Fruit fly (Drosophila melanogaster): ENCODE data around the gene Sec22.

DNA sequence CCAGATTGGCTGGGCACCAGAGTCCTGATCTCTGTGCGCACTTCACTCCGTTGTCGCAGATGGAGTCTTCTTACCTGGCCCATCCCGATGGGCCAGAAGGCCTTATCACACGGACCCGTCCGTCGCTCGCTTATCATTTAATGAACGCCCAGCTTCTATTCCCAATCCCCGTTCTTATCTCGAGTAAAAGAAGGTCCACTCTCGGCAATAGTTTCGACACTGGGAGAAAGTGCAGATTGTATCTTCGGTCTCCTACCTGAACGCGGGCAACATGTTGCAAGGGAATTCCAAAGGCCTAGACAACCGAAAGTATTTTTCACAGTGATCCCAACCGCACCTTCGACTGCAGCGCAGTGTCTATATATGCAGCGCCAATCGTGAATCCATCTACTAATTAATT is 39.8 kb upstream of the Sec22 start:
- TF ChIP-seq Snoo (tag; optimal IDR thresholded peaks at IDR 0.05) (no peak), CG13204 (GFP tag; optimal IDR thresholded peaks at IDR 0.05) (no peak), CG9948 (tag; optimal IDR thresholded peaks at IDR 0.05) (peak; percentile 25), EcR (GFP tag; optimal IDR thresholded peaks at IDR 0.05) (no peak), CG15710 (tag; optimal IDR thresholded peaks at IDR 0.05) (peak; percentile 6), CG17806 (tag; optimal IDR thresholded peaks at IDR 0.05) (peak; percentile 6), CG8159 (tag; optimal IDR thresholded peaks at IDR 0.05) (peak; percentile 66), gl (tag; optimal IDR thresholded peaks at IDR 0.05) (no peak), CG8301 (tag; optimal IDR thresholded peaks at IDR 0.05) (no peak), CG14655 (GFP tag; optimal IDR thresholded peaks at IDR 0.05) (peak; percentile 45), CG32121 (GFP tag; IDR thresholded peaks at IDR 0.05) (no peak), CG10348 (GFP tag; IDR thresholded peaks at IDR 0.05) (no peak), CG12605 (GFP tag; IDR thresholded peaks at IDR 0.05) (no peak)
